Fruit fly (Drosophila melanogaster): ENCODE results near the gene CG42467.

dm6 chr2L:3668451-3668850, 32.6 kb upstream of the CG42467 start, which contains the start of gene Sfp24Ba:
- TF ChIP-seq fd102C (GFP tag; optimal IDR thresholded peaks at IDR 0.05) (no peak), hth (optimal IDR thresholded peaks at IDR 0.05) (no peak), vnd (GFP tag; IDR thresholded peaks at IDR 0.05; ENCODE audit: partially characterized antibody) (no peak), CG10274 (GFP tag; optimal IDR thresholded peaks at IDR 0.05) (no peak), repo (GFP tag; optimal IDR thresholded peaks at IDR 0.05) (no peak), CG14441 (GFP tag; IDR thresholded peaks at IDR 0.05) (no peak), lola (GFP tag; optimal IDR thresholded peaks at IDR 0.05) (no peak)

All from whole organism, embryonic.